Fruit fly (Drosophila melanogaster): ENCODE measurements around the gene TyrR.

TyrR gene

dm6 chr3R:17795075-17795420, 32.1 kb upstream of the TyrR start, which contains the start of gene pasi1 (continued):
- peak; percentile 62 for TF ChIP-seq CG4617 (GFP tag; optimal IDR thresholded peaks at IDR 0.05; ENCODE audit: borderline replicate concordance)
- TF ChIP-seq unpg (GFP tag; optimal IDR thresholded peaks at IDR 0.05): no peak
- TF ChIP-seq CG10979 (tag; optimal IDR thresholded peaks at IDR 0.05): no peak
- no peak for TF ChIP-seq CG31365 (tag; optimal IDR thresholded peaks at IDR 0.05)
- TF ChIP-seq her (GFP tag; optimal IDR thresholded peaks at IDR 0.05): peak; percentile 5
- no peak for TF ChIP-seq Hsf (GFP tag; optimal IDR thresholded peaks at IDR 0.05)
- no peak for TF ChIP-seq CG6175 (GFP tag; IDR thresholded peaks at IDR 0.05)
- no peak for TF ChIP-seq fu2 (GFP tag; optimal IDR thresholded peaks at IDR 0.05)
- peak; percentile 60; the same call in 1 of the 3 replicates for TF ChIP-seq CG6791 (GFP tag; IDR thresholded peaks at IDR 0.05; ENCODE audit: partially characterized antibody)
- no peak for TF ChIP-seq sim (GFP tag; IDR thresholded peaks at IDR 0.05)
- TF ChIP-seq trem (tag; optimal IDR thresholded peaks at IDR 0.05): no peak
- no peak for TF ChIP-seq ttk (GFP tag; IDR thresholded peaks at IDR 0.05)
- no peak for TF ChIP-seq CG10543 (GFP tag; optimal IDR thresholded peaks at IDR 0.05)
- TF ChIP-seq nerfin-2 (GFP tag; IDR thresholded peaks at IDR 0.05; ENCODE audit: partially characterized antibody): no peak
- TF ChIP-seq odd (GFP tag; optimal IDR thresholded peaks at IDR 0.05): no peak
- no peak for TF ChIP-seq CG18599 (GFP tag; optimal IDR thresholded peaks at IDR 0.05)
- TF ChIP-seq Abd-B (GFP tag; optimal IDR thresholded peaks at IDR 0.05): no peak
- no peak for TF ChIP-seq CTCF (GFP tag; optimal IDR thresholded peaks at IDR 0.05)
- no peak for TF ChIP-seq pho (GFP tag; optimal IDR thresholded peaks at IDR 0.05)
- TF ChIP-seq psq (GFP tag; optimal IDR thresholded peaks at IDR 0.05): no peak
- TF ChIP-seq CG13287 (GFP tag; IDR thresholded peaks at IDR 0.05; ENCODE audit: partially characterized antibody): 0 out of 2 replicates have a peak, but pooled peaks have one; percentile 4
- TF ChIP-seq CG14710 (tag; optimal IDR thresholded peaks at IDR 0.05): no peak
- no peak for TF ChIP-seq scrt (GFP tag; optimal IDR thresholded peaks at IDR 0.05)
- peak; percentile 4; the same call in 1 of the 2 replicates for TF ChIP-seq Scr (GFP tag; IDR thresholded peaks at IDR 0.05; ENCODE audit: partially characterized antibody)
- TF ChIP-seq CG9727 (GFP tag; optimal IDR thresholded peaks at IDR 0.05): no peak
- TF ChIP-seq sna (GFP tag; IDR thresholded peaks at IDR 0.05; ENCODE audit: partially characterized antibody): 0 out of 2 replicates have a peak, but pooled peaks have one; percentile 7

dm6 chr3R:17794335-17795074, 31.5 kb upstream of the TyrR start, which contains the start of gene CG43102:
TSS of gene CG43102 (minus strand) at chr3R:17794490.
- peak; percentile 71; the same call in 2 of the 3 replicates for TF ChIP-seq CG6175 (GFP tag; IDR thresholded peaks at IDR 0.05)
- TF ChIP-seq CG10366 (GFP tag; IDR thresholded peaks at IDR 0.05): peak; percentile 80
- TF ChIP-seq CG14860 (GFP tag; IDR thresholded peaks at IDR 0.05; ENCODE audit: partially characterized antibody): peak; percentile 70; the same call in 2 of the 3 replicates
- TF ChIP-seq Meics (GFP tag; optimal IDR thresholded peaks at IDR 0.05): peak; percentile 64
- TF ChIP-seq tna (GFP tag; IDR thresholded peaks at IDR 0.05; ENCODE audit: partially characterized antibody): no peak; the same call in none of the 2 replicates
- TF ChIP-seq NC2β (GFP tag; optimal IDR thresholded peaks at IDR 0.05): no peak
- peak; percentile 87 for TF ChIP-seq CG12769 (tag; optimal IDR thresholded peaks at IDR 0.05)
- peak; percentile 18 for TF ChIP-seq ash1 (GFP tag; optimal IDR thresholded peaks at IDR 0.05)
- TF ChIP-seq Nf-YC (tag; optimal IDR thresholded peaks at IDR 0.05): peak; percentile 74
- TF ChIP-seq emc (GFP tag; optimal IDR thresholded peaks at IDR 0.05): peak; percentile 13
- no peak for TF ChIP-seq sqz (GFP tag; optimal IDR thresholded peaks at IDR 0.05)
- peak; percentile 64 for TF ChIP-seq Myb (GFP tag; optimal IDR thresholded peaks at IDR 0.05)
- no peak for TF ChIP-seq CG11085 (GFP tag; IDR thresholded peaks at IDR 0.05)
- peak; percentile 11 for TF ChIP-seq Hey (tag; optimal IDR thresholded peaks at IDR 0.05)
- TF ChIP-seq Hr39 (optimal IDR thresholded peaks at IDR 0.05): no peak
- no peak for TF ChIP-seq CG31388 (GFP tag; optimal IDR thresholded peaks at IDR 0.05)
- peak; percentile 65 for TF ChIP-seq Oli (tag; optimal IDR thresholded peaks at IDR 0.05)
- TF ChIP-seq Hsf (GFP tag; optimal IDR thresholded peaks at IDR 0.05): peak; percentile 52
- no peak for TF ChIP-seq shn (GFP tag; optimal IDR thresholded peaks at IDR 0.05)
- TF ChIP-seq crol (GFP tag; IDR thresholded peaks at IDR 0.05): no peak
- TF ChIP-seq al (GFP tag; IDR thresholded peaks at IDR 0.05): peak; percentile 60
- no peak for TF ChIP-seq CG10462 (GFP tag; optimal IDR thresholded peaks at IDR 0.05)
- peak; percentile 51; the same call in 1 of the 3 replicates for TF ChIP-seq so (GFP tag; IDR thresholded peaks at IDR 0.05)
- peak; percentile 58 for TF ChIP-seq Abd-B (GFP tag; optimal IDR thresholded peaks at IDR 0.05)
- TF ChIP-seq otp (GFP tag; IDR thresholded peaks at IDR 0.05): peak; percentile 70
- TF ChIP-seq Sry-β (GFP tag; optimal IDR thresholded peaks at IDR 0.05): no peak

Data from whole organism, embryonic.